Worm (Caenorhabditis elegans) whole organism, mixed stage, embryonic: ENCODE measurements around the gene nspc-7.
"Not testable (repeated sequence)": the region's sequence is repeated elsewhere in the genome, so short reads cannot be mapped to it uniquely, and the experiment has no call there.

ENCODE experiments used
- bed-3 ChIP-seq: fragments of 200-800 bp; sonication (Bioruptor generic); optimal IDR thresholded peaks from 3 replicates; lab custom pipeline; 2018; ENCODE audit warnings: mild to moderate bottlenecking, missing genetic modification characterization, moderate library complexity, missing compliant biosample characterization
- blmp-1 ChIP-seq: fragments of 150-350 bp; optimal IDR thresholded peaks from 2 replicates; lab custom pipeline; 2014; ENCODE audit warnings: missing biosample characterization, missing genetic modification characterization
- ceh-39 ChIP-seq: fragments of 150-350 bp; optimal IDR thresholded peaks from 2 replicates; lab custom pipeline; 2014; ENCODE audit warnings: missing biosample characterization, missing genetic modification characterization
- ceh-83 ChIP-seq: fragments of 200-800 bp; sonication (Bioruptor generic); optimal IDR thresholded peaks from 2 replicates; lab custom pipeline; 2018; ENCODE audit warnings: mild to moderate bottlenecking, missing genetic modification characterization, missing compliant biosample characterization
- ces-1 ChIP-seq: fragments of 150-350 bp; optimal IDR thresholded peaks from 2 replicates; lab custom pipeline; 2014; ENCODE audit warnings: missing biosample characterization, missing genetic modification reagents, missing genetic modification characterization
- cnd-1 ChIP-seq: fragments of 200-800 bp; sonication (Bioruptor generic); optimal IDR thresholded peaks from 2 replicates; lab custom pipeline; 2018; ENCODE audit warnings: mild to moderate bottlenecking, missing genetic modification characterization, missing compliant biosample characterization
- elt-1 ChIP-seq: sonication (generic microtip); optimal IDR thresholded peaks from 2 replicates; lab custom pipeline; 2017; ENCODE audit warnings: missing genetic modification characterization, mild to moderate bottlenecking, missing compliant biosample characterization, antibody characterized with exemption, moderate library complexity, borderline replicate concordance; ENCODE audit not compliant: insufficient read depth
- elt-3 ChIP-seq: fragments of 150-350 bp; optimal IDR thresholded peaks from 2 replicates; lab custom pipeline; 2014; ENCODE audit warnings: missing biosample characterization, missing genetic modification characterization
- flh-1 ChIP-seq: fragments of 200-800 bp; sonication (Bioruptor generic); optimal IDR thresholded peaks from 2 replicates; lab custom pipeline; 2018; ENCODE audit warnings: mild to moderate bottlenecking, missing genetic modification characterization, moderate library complexity, missing compliant biosample characterization
- hlh-1 ChIP-seq: fragments of 150-350 bp; optimal IDR thresholded peaks from 2 replicates; lab custom pipeline; 2014; ENCODE audit warnings: missing biosample characterization, missing genetic modification reagents, missing genetic modification characterization
- lin-13 ChIP-seq: fragments of 150-350 bp; optimal IDR thresholded peaks from 2 replicates; lab custom pipeline; 2014; ENCODE audit warnings: missing biosample characterization, missing genetic modification characterization
- lin-32 ChIP-seq: fragments of 200-800 bp; sonication (Bioruptor generic); optimal IDR thresholded peaks from 2 replicates; lab custom pipeline; 2018; ENCODE audit warnings: mild to moderate bottlenecking, missing genetic modification characterization, missing compliant biosample characterization
- lsy-2 ChIP-seq: fragments of 150-350 bp; optimal IDR thresholded peaks from 2 replicates; lab custom pipeline; 2014; ENCODE audit warnings: missing biosample characterization, missing genetic modification characterization
- mab-5 ChIP-seq: fragments of 150-350 bp; optimal IDR thresholded peaks from 2 replicates; lab custom pipeline; 2014; ENCODE audit warnings: missing biosample characterization, missing genetic modification characterization
- mep-1 ChIP-seq: fragments of 150-350 bp; optimal IDR thresholded peaks from 2 replicates; lab custom pipeline; 2017; ENCODE audit warnings: missing biosample characterization, missing genetic modification reagents, missing genetic modification characterization, inconsistent platforms
- mls-2 ChIP-seq: sonication (generic microtip); optimal IDR thresholded peaks from 2 replicates; lab custom pipeline; 2016; ENCODE audit warnings: mild to moderate bottlenecking, missing genetic modification characterization, moderate library complexity, missing compliant biosample characterization
- nhr-12 ChIP-seq: fragments of 150-350 bp; optimal IDR thresholded peaks from 2 replicates; lab custom pipeline; 2014; ENCODE audit warnings: missing biosample characterization, missing genetic modification characterization
- nhr-2 ChIP-seq: fragments of 150-350 bp; optimal IDR thresholded peaks from 2 replicates; lab custom pipeline; 2014; ENCODE audit warnings: missing biosample characterization, missing genetic modification characterization
- nhr-237 ChIP-seq: fragments of 150-350 bp; optimal IDR thresholded peaks from 2 replicates; lab custom pipeline; 2014; ENCODE audit warnings: missing biosample characterization, missing genetic modification characterization
- nhr-28 ChIP-seq: fragments of 150-350 bp; optimal IDR thresholded peaks from 2 replicates; lab custom pipeline; 2014; ENCODE audit warnings: missing biosample characterization, missing genetic modification characterization
- pha-4 ChIP-seq: fragments of 150-350 bp; optimal IDR thresholded peaks from 2 replicates; lab custom pipeline; 2018; ENCODE audit warnings: missing biosample characterization, missing genetic modification reagents, missing genetic modification characterization
- sem-2 ChIP-seq: fragments of 200-800 bp; sonication (Bioruptor generic); optimal IDR thresholded peaks from 2 replicates; lab custom pipeline; 2018; ENCODE audit warnings: mild to moderate bottlenecking, missing genetic modification characterization, missing compliant biosample characterization
- snpc-4 ChIP-seq: fragments of 150-350 bp; optimal IDR thresholded peaks from 2 replicates; lab custom pipeline; 2014; ENCODE audit warnings: missing biosample characterization, missing genetic modification characterization
- sptf-1 ChIP-seq: sonication (generic microtip); optimal IDR thresholded peaks from 2 replicates; lab custom pipeline; 2017; ENCODE audit warnings: mild to moderate bottlenecking, missing genetic modification characterization, moderate library complexity, missing compliant biosample characterization
- tbx-8 ChIP-seq: fragments of 200-800 bp; sonication (Bioruptor generic); optimal IDR thresholded peaks from 2 replicates; lab custom pipeline; 2018; ENCODE audit warnings: mild to moderate bottlenecking, missing genetic modification characterization, moderate library complexity, missing compliant biosample characterization
- unc-120 ChIP-seq: sonication (generic microtip); optimal IDR thresholded peaks from 2 replicates; lab custom pipeline; 2017; ENCODE audit warnings: missing genetic modification characterization, missing compliant biosample characterization; ENCODE audit not compliant: poor library complexity, severe bottlenecking
- unc-39 ChIP-seq: fragments of 150-350 bp; optimal IDR thresholded peaks from 2 replicates; lab custom pipeline; 2014; ENCODE audit warnings: missing biosample characterization, missing genetic modification characterization
- unc-62 ChIP-seq: fragments of 150-350 bp; optimal IDR thresholded peaks from 2 replicates; lab custom pipeline; 2014; ENCODE audit warnings: missing biosample characterization, missing genetic modification reagents, missing genetic modification characterization
- zip-8 ChIP-seq: fragments of 150-350 bp; optimal IDR thresholded peaks from 2 replicates; lab custom pipeline; 2014; ENCODE audit warnings: missing biosample characterization, missing genetic modification characterization

nspc-7 gene

ce11 chrX:8523000-8523399 is 18.7 kb upstream of the nspc-7 start:
- TF ChIP-seq nhr-12 (tag; lab: Kevin White, UChicago) = no peak
- no peak for TF ChIP-seq cnd-1 (tag; lab: Kevin White, UChicago)
- no peak for TF ChIP-seq lin-32 (GFP tag; lab: Kevin White, UChicago)
- no peak for TF ChIP-seq sptf-1 (tag; lab: Kevin White, UChicago)
- TF ChIP-seq unc-120 (tag; lab: Kevin White, UChicago) = no peak
- no peak for TF ChIP-seq zip-8
- no peak for TF ChIP-seq lin-13 (tag; lab: Kevin White, UChicago)
- TF ChIP-seq nhr-237 (tag; lab: Kevin White, UChicago) = no peak
- no peak for TF ChIP-seq blmp-1 (tag; lab: Kevin White, UChicago)
- no peak for TF ChIP-seq sem-2
- TF ChIP-seq ceh-83 = no peak
- no peak for TF ChIP-seq nhr-28 (tag; lab: Kevin White, UChicago)
- no peak for TF ChIP-seq snpc-4
- no peak for TF ChIP-seq lsy-2 (tag; lab: Kevin White, UChicago)
- no peak for TF ChIP-seq hlh-1 (tag; lab: Kevin White, UChicago)

ce11 chrX:8527950-8528349 is 13.7 kb upstream of the nspc-7 start, which contains the start of gene flp-5:
flp-5 (plus strand) TSS chrX:8528250.
- no peak for TF ChIP-seq elt-3 (tag; lab: Kevin White, UChicago)
- no peak for TF ChIP-seq bed-3 (GFP tag; lab: Kevin White, UChicago)
- no peak for TF ChIP-seq tbx-8 (GFP tag; lab: Kevin White, UChicago)
- TF ChIP-seq flh-1 (GFP tag; lab: Kevin White, UChicago) = no peak
- TF ChIP-seq pha-4 (tag; lab: Kevin White, UChicago) = no peak
- TF ChIP-seq mls-2 = no peak
- no peak for TF ChIP-seq lsy-2 (tag; lab: Kevin White, UChicago)
- no peak for TF ChIP-seq blmp-1 (tag; lab: Kevin White, UChicago)
- TF ChIP-seq ceh-39 (tag; lab: Kevin White, UChicago) = no peak
- no peak for TF ChIP-seq mab-5 (tag; lab: Kevin White, UChicago)
- no peak for TF ChIP-seq snpc-4
- TF ChIP-seq ces-1 = no peak
- no peak for TF ChIP-seq mep-1 (tag; lab: Kevin White, UChicago)
- no peak for TF ChIP-seq unc-120 (tag; lab: Kevin White, UChicago)

- TF ChIP-seq sem-2; nhr-28 (tag; lab: Kevin White, UChicago); flh-1 (GFP tag; lab: Kevin White, UChicago): not testable (repeated sequence)
- TF ChIP-seq, all 35 proteins: peak for 0; not testable (repeated sequence) for 35
Observed at ce11 chrX:8535006-8535405, 6.7 kb upstream of the nspc-7 start, which contains the start of gene nspc-1. nspc-1 (minus strand) TSS chrX:8535106.

ce11 chrX:8536791-8537190 is 4.9 kb upstream of the nspc-7 start, which contains the start of gene nspc-3:
nspc-3 (plus strand) TSS chrX:8537091.
- TF ChIP-seq elt-1 (tag; lab: Kevin White, UChicago) (no peak), lin-13 (tag; lab: Kevin White, UChicago) (no peak), ceh-83 (no peak), elt-3 (tag; lab: Kevin White, UChicago) (no peak), unc-39 (tag; lab: Kevin White, UChicago) (no peak), sptf-1 (tag; lab: Kevin White, UChicago) (no peak), mls-2 (no peak), nhr-28 (tag; lab: Kevin White, UChicago) (no peak), nhr-237 (tag; lab: Kevin White, UChicago) (no peak), mab-5 (tag; lab: Kevin White, UChicago) (no peak), mep-1 (tag; lab: Kevin White, UChicago) (no peak), unc-62 (no peak), nhr-2 (tag; lab: Kevin White, UChicago) (no peak), blmp-1 (tag; lab: Kevin White, UChicago) (no peak), snpc-4 (no peak)
- TF ChIP-seq, all 35 proteins: peak for 0

ce11 chrX:8538262-8538776 is 3.3 kb upstream of the nspc-7 start, which contains the start of the genes nspc-4 and nspc-5:
nspc-4 (minus strand) TSS chrX:8538362.
nspc-5 (plus strand) TSS chrX:8538726.
- TF ChIP-seq bed-3 (GFP tag; lab: Kevin White, UChicago); pha-4 (tag; lab: Kevin White, UChicago); mab-5 (tag; lab: Kevin White, UChicago): not testable (repeated sequence)
